Worm (Caenorhabditis elegans) whole organism, young adult: ENCODE data around the gene D1025.10.

Experiments
- B0019.2 ChIP-seq: fragments of 200-800 bp; sonication (Bioruptor generic); conservative IDR thresholded peaks from 2 replicates; pipeline ENCODE4 v1.3.6; 2022; ENCODE audit warnings: missing genetic modification reagents, missing genetic modification characterization, missing compliant biosample characterization
- B0035.1 ChIP-seq: sonication (generic microtip); optimal IDR thresholded peaks from 2 replicates; lab custom pipeline; 2016; ENCODE audit warnings: missing genetic modification characterization, mild to moderate bottlenecking, missing compliant biosample characterization, missing genotype, missing genetic modification reagents
- B0261.1 ChIP-seq: sonication (generic microtip); optimal IDR thresholded peaks from 2 replicates; lab custom pipeline; 2016; ENCODE audit warnings: mild to moderate bottlenecking, missing genetic modification characterization, moderate library complexity, missing compliant biosample characterization
- F10E7.11 ChIP-seq: sonication (generic microtip); optimal IDR thresholded peaks from 2 replicates; lab custom pipeline; 2017; ENCODE audit warnings: mild to moderate bottlenecking, missing genetic modification characterization, moderate library complexity, missing compliant biosample characterization
- F22D6.2 ChIP-seq: sonication (generic microtip); optimal IDR thresholded peaks from 2 replicates; lab custom pipeline; 2016; ENCODE audit warnings: mild to moderate bottlenecking, missing genetic modification characterization, missing compliant biosample characterization
- F33H1.4 ChIP-seq: fragments of 200-800 bp; sonication (Bioruptor generic); IDR thresholded peaks from 2 replicates; pipeline ENCODE4 v1.3.6; 2022; ENCODE audit warnings: missing genetic modification reagents, missing genetic modification characterization, missing compliant biosample characterization
- F49E8.2 ChIP-seq: sonication (generic microtip); optimal IDR thresholded peaks from 3 replicates; lab custom pipeline; 2017; ENCODE audit warnings: missing genetic modification characterization, mild to moderate bottlenecking, missing compliant biosample characterization, antibody characterized with exemption, moderate library complexity; ENCODE audit not compliant: insufficient read depth
- F55B11.4 ChIP-seq: sonication (generic microtip); optimal IDR thresholded peaks from 2 replicates; lab custom pipeline; 2016; ENCODE audit warnings: missing compliant biosample characterization, missing genetic modification characterization, borderline replicate concordance; ENCODE audit not compliant: insufficient read depth
- K11D2.4 ChIP-seq: fragments of 200-800 bp; sonication (Bioruptor generic); IDR thresholded peaks from 2 replicates; pipeline ENCODE4 v1.3.6; 2022; ENCODE audit warnings: missing genetic modification reagents, missing genetic modification characterization, missing compliant biosample characterization
- K12H6.12 ChIP-seq: fragments of 200-800 bp; sonication (Bioruptor generic); optimal IDR thresholded peaks from 2 replicates; lab custom pipeline; 2018; ENCODE audit warnings: mild to moderate bottlenecking, missing genetic modification characterization, missing compliant biosample characterization
- T26A5.8 ChIP-seq: sonication (generic microtip); optimal IDR thresholded peaks from 2 replicates; lab custom pipeline; 2016; ENCODE audit warnings: missing genetic modification characterization, missing compliant biosample characterization
- Y79H2A.3 ChIP-seq: fragments of 200-800 bp; sonication (Bioruptor generic); conservative IDR thresholded peaks from 2 replicates; pipeline ENCODE4 v1.3.6; 2022; ENCODE audit warnings: missing genetic modification reagents, missing genetic modification characterization, missing compliant biosample characterization
- akir-1 ChIP-seq: fragments of 200-800 bp; sonication (Bioruptor generic); optimal IDR thresholded peaks from 2 replicates; lab custom pipeline; 2018; ENCODE audit warnings: mild to moderate bottlenecking, missing genetic modification characterization, moderate library complexity, missing compliant biosample characterization
- athp-1 ChIP-seq: sonication (generic microtip); optimal IDR thresholded peaks from 2 replicates; lab custom pipeline; 2017; ENCODE audit warnings: mild to moderate bottlenecking, missing genetic modification characterization, missing compliant biosample characterization
- attf-5 ChIP-seq: fragments of 200-800 bp; sonication (Bioruptor generic); optimal IDR thresholded peaks from 2 replicates; lab custom pipeline; 2018; ENCODE audit warnings: mild to moderate bottlenecking, missing genetic modification characterization, missing compliant biosample characterization
- ccch-3 ChIP-seq: fragments of 200-800 bp; sonication (Bioruptor generic); optimal IDR thresholded peaks from 2 replicates; lab custom pipeline; 2018; ENCODE audit warnings: mild to moderate bottlenecking, missing genetic modification characterization, missing compliant biosample characterization
- cebp-2 ChIP-seq: fragments of 200-800 bp; sonication (Bioruptor generic); IDR thresholded peaks from 2 replicates; pipeline ENCODE4 v1.3.6; 2022; ENCODE audit warnings: missing genetic modification characterization, missing compliant biosample characterization
- chd-7 ChIP-seq: sonication (generic microtip); optimal IDR thresholded peaks from 2 replicates; lab custom pipeline; 2016; ENCODE audit warnings: mild to moderate bottlenecking, missing genetic modification characterization, moderate library complexity, missing compliant biosample characterization
- egl-44 ChIP-seq: fragments of 200-800 bp; sonication (Bioruptor generic); IDR thresholded peaks from 2 replicates; pipeline ENCODE4 v1.3.6; 2022; ENCODE audit warnings: missing genetic modification reagents, missing genetic modification characterization, missing compliant biosample characterization
- ekl-4 ChIP-seq: fragments of 200-800 bp; sonication (Bioruptor generic); IDR thresholded peaks from 2 replicates; pipeline ENCODE4 v1.3.6; 2022; ENCODE audit warnings: missing genetic modification reagents, missing genetic modification characterization, missing compliant biosample characterization
- ets-4 ChIP-seq: fragments of 200-800 bp; sonication (Bioruptor generic); optimal IDR thresholded peaks from 2 replicates; lab custom pipeline; 2018; ENCODE audit warnings: mild to moderate bottlenecking, missing genetic modification characterization, missing compliant biosample characterization
- fkh-3 ChIP-seq: sonication (generic microtip); optimal IDR thresholded peaks from 2 replicates; lab custom pipeline; 2016; ENCODE audit warnings: mild to moderate bottlenecking, missing genetic modification characterization, missing compliant biosample characterization
- him-1 ChIP-seq: sonication (generic microtip); optimal IDR thresholded peaks from 2 replicates; lab custom pipeline; 2016; ENCODE audit warnings: missing genotype, missing genetic modification reagents, missing genetic modification characterization, missing compliant biosample characterization
- hlh-26 ChIP-seq: fragments of 200-800 bp; sonication (Bioruptor generic); conservative IDR thresholded peaks from 2 replicates; pipeline ENCODE4 v1.3.6; 2022; ENCODE audit warnings: missing genetic modification reagents, missing genetic modification characterization, missing compliant biosample characterization
- hmg-20 ChIP-seq: fragments of 200-800 bp; sonication (Bioruptor generic); IDR thresholded peaks from 2 replicates; pipeline ENCODE4 v1.3.6; 2022; ENCODE audit warnings: missing genetic modification reagents, missing genetic modification characterization, missing compliant biosample characterization
- hsf-1 ChIP-seq: fragments of 200-800 bp; sonication (Bioruptor generic); IDR thresholded peaks from 2 replicates; pipeline ENCODE4 v1.3.6; 2022; ENCODE audit warnings: missing genetic modification reagents, missing genetic modification characterization, missing compliant biosample characterization
- let-607 ChIP-seq, 2 experiments: fragments of 200-800 bp in 1 of 2; sonication (Bioruptor generic) in 1 of 2; sonication (generic microtip) in 1 of 2; optimal IDR thresholded peaks; 2 replicates each; lab custom pipeline; 2016 to 2018; ENCODE audit warnings: mild to moderate bottlenecking in 2 of 2, missing compliant biosample characterization in 2 of 2, missing genetic modification characterization in 2 of 2, moderate library complexity in 2 of 2, missing genotype in 1 of 2
- lin-26 ChIP-seq: fragments of 200-800 bp; sonication (Bioruptor generic); IDR thresholded peaks from 2 replicates; pipeline ENCODE4 v1.3.6; 2022; ENCODE audit warnings: missing genetic modification reagents, missing genetic modification characterization, missing compliant biosample characterization
- lin-40 ChIP-seq: sonication (generic microtip); optimal IDR thresholded peaks from 2 replicates; lab custom pipeline; 2016; ENCODE audit warnings: missing genetic modification characterization, mild to moderate bottlenecking, missing compliant biosample characterization, missing genotype, missing genetic modification reagents
- lin-54 ChIP-seq: fragments of 200-800 bp; sonication (Bioruptor generic); optimal IDR thresholded peaks from 2 replicates; lab custom pipeline; 2018; ENCODE audit warnings: mild to moderate bottlenecking, missing genetic modification characterization, missing compliant biosample characterization
- lsy-27 ChIP-seq: sonication (generic microtip); optimal IDR thresholded peaks from 2 replicates; lab custom pipeline; 2017; ENCODE audit warnings: missing genetic modification characterization, mild to moderate bottlenecking, missing compliant biosample characterization, antibody characterized with exemption, missing genotype, borderline replicate concordance; ENCODE audit not compliant: insufficient read depth
- madf-10 ChIP-seq: sonication (generic microtip); optimal IDR thresholded peaks from 2 replicates; lab custom pipeline; 2016; ENCODE audit warnings: mild to moderate bottlenecking, missing genetic modification characterization, missing compliant biosample characterization
- madf-6 ChIP-seq: fragments of 200-800 bp; sonication (Bioruptor generic); IDR thresholded peaks from 2 replicates; pipeline ENCODE4 v1.3.6; 2022; ENCODE audit warnings: missing genetic modification reagents, missing genetic modification characterization, missing compliant biosample characterization
- nhr-90 ChIP-seq: sonication (generic microtip); optimal IDR thresholded peaks from 2 replicates; lab custom pipeline; 2016; ENCODE audit warnings: missing genotype, mild to moderate bottlenecking, missing genetic modification characterization, missing compliant biosample characterization
- pbrm-1 ChIP-seq: fragments of 200-800 bp; sonication (Bioruptor generic); IDR thresholded peaks from 2 replicates; pipeline ENCODE4 v1.3.6; 2022; ENCODE audit warnings: missing genetic modification reagents, missing genetic modification characterization, missing compliant biosample characterization
- pha-4 ChIP-seq: fragments of 150-350 bp; sonication (generic microtip); optimal IDR thresholded peaks from 2 replicates; lab custom pipeline; 2014; ENCODE audit warnings: missing biosample characterization, missing genetic modification reagents, missing genetic modification characterization
- rec-8 ChIP-seq, 2 experiments: sonication (generic microtip); optimal IDR thresholded peaks; 2 replicates each; lab custom pipeline; 2016; ENCODE audit warnings: mild to moderate bottlenecking in 2 of 2, missing genetic modification characterization in 2 of 2, missing genetic modification reagents in 2 of 2, missing genotype in 2 of 2, missing biosample characterization in 1 of 2, missing compliant biosample characterization in 1 of 2, moderate library complexity in 1 of 2
- sea-2 ChIP-seq: fragments of 200-800 bp; sonication (Bioruptor generic); IDR thresholded peaks from 2 replicates; pipeline ENCODE4 v1.3.6; 2022; ENCODE audit warnings: missing genetic modification characterization, missing compliant biosample characterization
- snpc-1.1 ChIP-seq: sonication (generic microtip); optimal IDR thresholded peaks from 2 replicates; lab custom pipeline; 2017; ENCODE audit warnings: missing genetic modification characterization, mild to moderate bottlenecking, missing compliant biosample characterization, antibody characterized with exemption, moderate library complexity, missing genotype, missing genetic modification reagents; ENCODE audit not compliant: insufficient read depth
- snpc-4 ChIP-seq, 5 experiments: fragments of 150-350 bp in 1 of 5; sonication (generic microtip) in 4 of 5; optimal IDR thresholded peaks; 2 replicates each; lab custom pipeline; 2014 to 2018; ENCODE audit warnings: missing genetic modification characterization in 5 of 5, missing biosample characterization in 3 of 5, antibody characterized with exemption in 2 of 5, mild to moderate bottlenecking in 2 of 5, missing compliant biosample characterization in 2 of 5, missing genotype in 2 of 5, moderate library complexity in 2 of 5, missing genetic modification reagents in 1 of 5
- zfh-2 ChIP-seq: fragments of 200-800 bp; sonication (Bioruptor generic); conservative IDR thresholded peaks from 2 replicates; pipeline ENCODE4 v1.3.6; 2022; ENCODE audit warnings: missing genetic modification reagents, missing genetic modification characterization, missing compliant biosample characterization
- ztf-6 ChIP-seq: fragments of 200-800 bp; sonication (Bioruptor generic); IDR thresholded peaks from 2 replicates; pipeline ENCODE4 v1.3.6; 2022; ENCODE audit warnings: missing genetic modification reagents, missing genetic modification characterization, missing compliant biosample characterization

D1025.10 gene

DNA sequence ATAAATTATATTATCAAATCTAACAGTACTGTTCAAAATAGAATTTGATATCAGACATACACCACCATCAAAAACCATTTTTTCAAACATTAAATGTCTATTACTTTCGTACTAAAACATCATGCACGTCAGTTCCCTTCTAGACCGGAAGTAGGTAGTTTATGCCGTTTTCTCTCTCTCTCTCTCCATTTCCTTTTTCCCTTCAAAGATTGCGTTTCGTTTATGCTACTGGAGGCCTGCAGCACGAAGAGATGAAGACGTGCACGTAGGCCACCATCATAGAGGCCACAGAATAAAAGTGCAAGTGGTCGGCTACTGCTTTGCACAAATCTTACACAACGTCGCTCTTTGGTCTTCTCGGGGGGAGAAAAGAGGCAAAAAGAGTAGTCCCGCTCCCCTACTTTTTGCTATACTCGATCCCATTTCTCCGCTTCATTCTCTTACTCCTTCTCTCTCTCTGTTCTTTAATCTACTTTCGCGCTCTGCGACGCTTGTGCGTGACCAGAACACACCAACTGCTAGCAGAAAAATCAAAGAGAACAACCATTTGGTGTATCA is 44.8 kb downstream of the D1025.10 start (continued):
- TF ChIP-seq lin-26 (GFP tag; lab: Robert Waterston, UW), result peak; percentile 14; the same call in 1 of the 2 replicates
- no peak for TF ChIP-seq egl-44 (GFP tag; lab: Robert Waterston, UW)

DNA sequence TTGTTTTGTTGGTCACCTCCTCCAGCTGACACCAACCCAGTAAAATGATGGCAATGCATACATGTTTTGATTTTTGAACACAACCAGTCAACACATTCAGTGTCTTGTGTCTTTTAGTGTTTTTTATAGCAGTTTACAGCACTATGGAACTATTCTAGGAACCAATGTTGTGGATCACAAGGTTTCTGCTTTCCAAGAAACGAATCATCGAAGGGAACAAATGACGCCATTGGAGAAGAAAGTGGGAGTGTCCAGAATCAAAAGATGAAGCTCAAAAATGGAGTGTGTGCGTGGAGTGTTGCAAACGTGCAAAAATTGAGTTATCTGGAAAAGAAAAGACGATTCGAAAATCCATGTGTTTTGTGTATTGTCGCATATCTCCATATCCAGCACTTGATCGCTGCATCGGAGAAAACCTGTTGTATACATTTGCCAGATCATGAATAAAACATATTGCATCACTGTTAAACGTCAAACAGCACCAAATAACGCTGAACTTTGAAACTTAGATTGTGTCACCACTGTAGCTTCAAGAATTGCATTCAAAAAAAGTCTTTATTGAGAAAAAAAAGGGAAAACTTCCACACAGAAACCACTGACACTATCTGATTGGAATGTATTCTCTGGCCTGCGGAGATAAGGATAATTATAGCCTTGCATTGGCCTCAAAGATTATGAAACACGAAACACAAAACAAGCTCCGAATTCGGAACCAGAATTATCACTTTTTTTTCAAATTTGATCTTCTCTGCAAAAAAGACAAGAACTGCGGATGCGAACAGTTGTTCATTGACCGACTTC is 45.8 kb downstream of the D1025.10 start:
- TF ChIP-seq B0035.1 (tag; lab: Kevin White, UChicago), result no peak
- no peak for TF ChIP-seq hlh-26 (GFP tag; lab: Robert Waterston, UW)
- no peak for TF ChIP-seq Y79H2A.3 (GFP tag; lab: Robert Waterston, UW)
- TF ChIP-seq cebp-2 (GFP tag; lab: Robert Waterston, UW), result no peak
- no peak for TF ChIP-seq attf-5 (GFP tag; lab: Kevin White, UChicago)
- 0 out of 2 replicates have a peak, but pooled peaks have one; percentile 36 for TF ChIP-seq K11D2.4 (GFP tag; lab: Robert Waterston, UW)
- no peak for TF ChIP-seq zfh-2 (GFP tag; lab: Robert Waterston, UW)
- TF ChIP-seq athp-1 (tag; lab: Kevin White, UChicago), result no peak
- TF ChIP-seq F10E7.11, result no peak
- no peak for TF ChIP-seq T26A5.8 (tag; lab: Kevin White, UChicago)
- TF ChIP-seq nhr-90, result no peak
- no peak for TF ChIP-seq fkh-3 (tag; lab: Kevin White, UChicago)
- no peak for TF ChIP-seq ccch-3 (GFP tag; lab: Kevin White, UChicago)
- TF ChIP-seq him-1 (tag; lab: Kevin White, UChicago), result no peak
- peak; percentile 48; the same call in 1 of the 2 replicates for TF ChIP-seq ekl-4 (GFP tag; lab: Robert Waterston, UW)
- no peak for TF ChIP-seq B0261.1 (tag; lab: Kevin White, UChicago)
- no peak for TF ChIP-seq F49E8.2 (tag; lab: Kevin White, UChicago)
- TF ChIP-seq lin-54 (GFP tag; lab: Kevin White, UChicago), result no peak
- TF ChIP-seq ets-4, result no peak
- no peak for TF ChIP-seq snpc-1.1 (tag; lab: Kevin White, UChicago)
- peak; percentile 1 for TF ChIP-seq madf-10 (tag; lab: Kevin White, UChicago)
- TF ChIP-seq snpc-4 (GFP tag; optimal IDR thresholded peaks at IDR 0.05; lab: Kevin White, UChicago), result no peak
- no peak for TF ChIP-seq snpc-4 (tag; optimal IDR thresholded peaks at IDR 0.05; lab: Kevin White, UChicago)
- no peak for TF ChIP-seq F55B11.4 (tag; lab: Kevin White, UChicago)
- no peak for TF ChIP-seq hsf-1 (GFP tag; lab: Robert Waterston, UW)
- TF ChIP-seq sea-2, result no peak
- TF ChIP-seq chd-7 (tag; lab: Kevin White, UChicago), result peak; percentile 58
- TF ChIP-seq hmg-20 (GFP tag; lab: Robert Waterston, UW), result no peak
- no peak for TF ChIP-seq F22D6.2
- peak; percentile 30; the same call in 1 of the 2 replicates for TF ChIP-seq pbrm-1 (GFP tag; lab: Robert Waterston, UW)
- TF ChIP-seq lsy-27, result no peak
- TF ChIP-seq pha-4 (tag; lab: Kevin White, UChicago), result no peak
- TF ChIP-seq ztf-6 (GFP tag; lab: Robert Waterston, UW), result no peak
- TF ChIP-seq lin-26 (GFP tag; lab: Robert Waterston, UW), result no peak
- TF ChIP-seq F33H1.4 (GFP tag; lab: Robert Waterston, UW), result no peak
- no peak for TF ChIP-seq madf-6
- TF ChIP-seq rec-8 (tag; optimal IDR thresholded peaks at IDR 0.05; lab: Kevin White, UChicago), result no peak
- peak; percentile 21 for TF ChIP-seq K12H6.12
- no peak for TF ChIP-seq let-607 (tag; optimal IDR thresholded peaks at IDR 0.05; lab: Kevin White, UChicago)
- TF ChIP-seq B0019.2 (GFP tag; lab: Robert Waterston, UW), result no peak
- no peak for TF ChIP-seq akir-1
- TF ChIP-seq lin-40, result peak; percentile 58
